Worm (Caenorhabditis elegans) whole organism, young adult: ENCODE measurements around the gene F14H3.14.

Experiments
- B0336.3 ChIP-seq: fragments of 200-800 bp; sonication (Bioruptor generic); IDR thresholded peaks from 2 replicates; pipeline ENCODE4 v1.3.6; 2022; ENCODE audit warnings: missing genetic modification characterization, missing compliant biosample characterization
- F37B4.10 ChIP-seq: fragments of 200-800 bp; sonication (Bioruptor generic); IDR thresholded peaks from 2 replicates; pipeline ENCODE4 v1.3.6; 2022; ENCODE audit warnings: missing genetic modification characterization, missing compliant biosample characterization
- F49E8.2 ChIP-seq: sonication (generic microtip); optimal IDR thresholded peaks from 3 replicates; lab custom pipeline; 2017; ENCODE audit warnings: missing genetic modification characterization, mild to moderate bottlenecking, missing compliant biosample characterization, antibody characterized with exemption, moderate library complexity; ENCODE audit not compliant: insufficient read depth
- F52B5.7 ChIP-seq: sonication (generic microtip); optimal IDR thresholded peaks from 2 replicates; lab custom pipeline; 2016; ENCODE audit warnings: mild to moderate bottlenecking, missing genetic modification characterization, missing compliant biosample characterization
- Y53F4B.3 ChIP-seq: fragments of 200-800 bp; sonication (Bioruptor generic); IDR thresholded peaks from 2 replicates; pipeline ENCODE4 v1.3.6; 2022; ENCODE audit warnings: missing genetic modification reagents, missing genetic modification characterization, missing compliant biosample characterization
- Y53G8AR.9 ChIP-seq: fragments of 200-800 bp; sonication (Bioruptor generic); conservative IDR thresholded peaks from 2 replicates; pipeline ENCODE4 v1.3.6; 2022; ENCODE audit warnings: missing genetic modification reagents, missing genetic modification characterization, missing compliant biosample characterization
- Y67H2A.10 ChIP-seq: fragments of 200-800 bp; sonication (Bioruptor generic); conservative IDR thresholded peaks from 2 replicates; pipeline ENCODE4 v1.3.6; 2022; ENCODE audit warnings: missing genetic modification reagents, missing genetic modification characterization, missing compliant biosample characterization
- Y79H2A.3 ChIP-seq: fragments of 200-800 bp; sonication (Bioruptor generic); conservative IDR thresholded peaks from 2 replicates; pipeline ENCODE4 v1.3.6; 2022; ENCODE audit warnings: missing genetic modification reagents, missing genetic modification characterization, missing compliant biosample characterization
- Y95B8A.8 ChIP-seq: fragments of 200-800 bp; sonication (Bioruptor generic); IDR thresholded peaks from 2 replicates; pipeline ENCODE4 v1.3.6; 2022; ENCODE audit warnings: missing genetic modification reagents, missing genetic modification characterization, missing compliant biosample characterization
- akir-1 ChIP-seq: fragments of 200-800 bp; sonication (Bioruptor generic); optimal IDR thresholded peaks from 2 replicates; lab custom pipeline; 2018; ENCODE audit warnings: mild to moderate bottlenecking, missing genetic modification characterization, moderate library complexity, missing compliant biosample characterization
- ama-1 ChIP-seq, 3 experiments: fragments of 150-350 bp in 1 of 3; sonication (generic microtip) in 2 of 3; optimal IDR thresholded peaks; 2 replicates each; lab custom pipeline; 2014 to 2018; ENCODE audit warnings: missing biosample characterization in 2 of 3, missing genetic modification characterization in 2 of 3, missing genetic modification reagents in 2 of 3
- atf-7 ChIP-seq: sonication (generic microtip); optimal IDR thresholded peaks from 2 replicates; lab custom pipeline; 2017; ENCODE audit warnings: mild to moderate bottlenecking, missing genetic modification characterization, missing compliant biosample characterization
- bed-2 ChIP-seq: fragments of 200-800 bp; sonication (Bioruptor generic); IDR thresholded peaks from 2 replicates; pipeline ENCODE4 v1.3.6; 2022; ENCODE audit warnings: missing genetic modification reagents, missing genetic modification characterization, missing compliant biosample characterization
- cebp-1 ChIP-seq, 2 experiments: fragments of 200-800 bp in 1 of 2; sonication (Bioruptor generic) in 1 of 2; sonication (generic microtip) in 1 of 2; IDR thresholded peaks in 1 of 2; optimal IDR thresholded peaks in 1 of 2; 2 replicates each; pipeline versions ENCODE4 v1.3.6 to Lab custom; 2017 to 2022; ENCODE audit warnings: missing compliant biosample characterization in 2 of 2, missing genetic modification characterization in 2 of 2, mild to moderate bottlenecking in 1 of 2, missing genetic modification reagents in 1 of 2, moderate library complexity in 1 of 2
- ceh-100 ChIP-seq: fragments of 200-800 bp; sonication (Bioruptor generic); IDR thresholded peaks from 2 replicates; pipeline ENCODE4 v1.3.6; 2022; ENCODE audit warnings: missing genetic modification reagents, missing genetic modification characterization, missing compliant biosample characterization
- ceh-27 ChIP-seq: fragments of 200-800 bp; sonication (Bioruptor generic); optimal IDR thresholded peaks from 2 replicates; lab custom pipeline; 2018; ENCODE audit warnings: mild to moderate bottlenecking, missing genetic modification characterization, moderate library complexity, missing compliant biosample characterization
- ceh-58 ChIP-seq: fragments of 200-800 bp; sonication (Bioruptor generic); IDR thresholded peaks from 2 replicates; pipeline ENCODE4 v1.3.6; 2022; ENCODE audit warnings: missing genetic modification characterization, missing compliant biosample characterization
- dox-1 ChIP-seq: fragments of 200-800 bp; sonication (Bioruptor generic); IDR thresholded peaks from 2 replicates; pipeline ENCODE4 v1.3.6; 2022; ENCODE audit warnings: missing genetic modification reagents, missing genetic modification characterization, missing compliant biosample characterization
- egl-44 ChIP-seq: fragments of 200-800 bp; sonication (Bioruptor generic); IDR thresholded peaks from 2 replicates; pipeline ENCODE4 v1.3.6; 2022; ENCODE audit warnings: missing genetic modification reagents, missing genetic modification characterization, missing compliant biosample characterization
- ekl-4 ChIP-seq: fragments of 200-800 bp; sonication (Bioruptor generic); IDR thresholded peaks from 2 replicates; pipeline ENCODE4 v1.3.6; 2022; ENCODE audit warnings: missing genetic modification reagents, missing genetic modification characterization, missing compliant biosample characterization
- ets-4 ChIP-seq: fragments of 200-800 bp; sonication (Bioruptor generic); optimal IDR thresholded peaks from 2 replicates; lab custom pipeline; 2018; ENCODE audit warnings: mild to moderate bottlenecking, missing genetic modification characterization, missing compliant biosample characterization
- fkh-3 ChIP-seq: sonication (generic microtip); optimal IDR thresholded peaks from 2 replicates; lab custom pipeline; 2016; ENCODE audit warnings: mild to moderate bottlenecking, missing genetic modification characterization, missing compliant biosample characterization
- gei-17 ChIP-seq: fragments of 200-800 bp; sonication (Bioruptor generic); optimal IDR thresholded peaks from 2 replicates; lab custom pipeline; 2018; ENCODE audit warnings: mild to moderate bottlenecking, missing genetic modification characterization, missing compliant biosample characterization
- hlh-26 ChIP-seq: fragments of 200-800 bp; sonication (Bioruptor generic); conservative IDR thresholded peaks from 2 replicates; pipeline ENCODE4 v1.3.6; 2022; ENCODE audit warnings: missing genetic modification reagents, missing genetic modification characterization, missing compliant biosample characterization
- lag-1 ChIP-seq: fragments of 200-800 bp; sonication (Bioruptor generic); IDR thresholded peaks from 2 replicates; pipeline ENCODE4 v1.3.6; 2022; ENCODE audit warnings: missing genetic modification reagents, missing genetic modification characterization, missing compliant biosample characterization
- let-526 ChIP-seq: fragments of 200-800 bp; sonication (Bioruptor generic); IDR thresholded peaks from 2 replicates; pipeline ENCODE4 v1.3.6; 2022; ENCODE audit warnings: missing genetic modification reagents, missing genetic modification characterization, missing compliant biosample characterization
- lin-26 ChIP-seq: fragments of 200-800 bp; sonication (Bioruptor generic); IDR thresholded peaks from 2 replicates; pipeline ENCODE4 v1.3.6; 2022; ENCODE audit warnings: missing genetic modification reagents, missing genetic modification characterization, missing compliant biosample characterization
- lin-40 ChIP-seq: sonication (generic microtip); optimal IDR thresholded peaks from 2 replicates; lab custom pipeline; 2016; ENCODE audit warnings: missing genetic modification characterization, mild to moderate bottlenecking, missing compliant biosample characterization, missing genotype, missing genetic modification reagents
- lsy-27 ChIP-seq: sonication (generic microtip); optimal IDR thresholded peaks from 2 replicates; lab custom pipeline; 2017; ENCODE audit warnings: missing genetic modification characterization, mild to moderate bottlenecking, missing compliant biosample characterization, antibody characterized with exemption, missing genotype, borderline replicate concordance; ENCODE audit not compliant: insufficient read depth
- madf-6 ChIP-seq: fragments of 200-800 bp; sonication (Bioruptor generic); IDR thresholded peaks from 2 replicates; pipeline ENCODE4 v1.3.6; 2022; ENCODE audit warnings: missing genetic modification reagents, missing genetic modification characterization, missing compliant biosample characterization
- mes-4 ChIP-seq: sonication (generic microtip); optimal IDR thresholded peaks from 2 replicates; lab custom pipeline; 2016; ENCODE audit warnings: missing genotype, missing genetic modification characterization, missing compliant biosample characterization
- mxl-1 ChIP-seq: sonication (generic microtip); optimal IDR thresholded peaks from 2 replicates; lab custom pipeline; 2016; ENCODE audit warnings: missing genetic modification characterization, missing compliant biosample characterization
- nhr-120 ChIP-seq: fragments of 200-800 bp; sonication (Bioruptor generic); IDR thresholded peaks from 2 replicates; pipeline ENCODE4 v1.3.6; 2022; ENCODE audit warnings: missing genetic modification characterization, missing compliant biosample characterization
- nhr-179 ChIP-seq: sonication (generic microtip); optimal IDR thresholded peaks from 2 replicates; lab custom pipeline; 2016; ENCODE audit warnings: mild to moderate bottlenecking, missing genetic modification characterization, missing compliant biosample characterization
- nhr-80 ChIP-seq: sonication (generic microtip); optimal IDR thresholded peaks from 2 replicates; lab custom pipeline; 2016; ENCODE audit warnings: missing genetic modification characterization, missing compliant biosample characterization
- repo-1 ChIP-seq: sonication (generic microtip); optimal IDR thresholded peaks from 2 replicates; lab custom pipeline; 2017; ENCODE audit warnings: mild to moderate bottlenecking, missing genetic modification characterization, missing compliant biosample characterization
- sdz-38 ChIP-seq: sonication (generic microtip); optimal IDR thresholded peaks from 2 replicates; lab custom pipeline; 2016; ENCODE audit warnings: missing genotype, missing genetic modification characterization, missing compliant biosample characterization
- sea-2 ChIP-seq: fragments of 200-800 bp; sonication (Bioruptor generic); IDR thresholded peaks from 2 replicates; pipeline ENCODE4 v1.3.6; 2022; ENCODE audit warnings: missing genetic modification characterization, missing compliant biosample characterization
- snpc-4 ChIP-seq, 5 experiments: fragments of 150-350 bp in 1 of 5; sonication (generic microtip) in 4 of 5; optimal IDR thresholded peaks; 2 replicates each; lab custom pipeline; 2014 to 2018; ENCODE audit warnings: missing genetic modification characterization in 5 of 5, missing biosample characterization in 3 of 5, antibody characterized with exemption in 2 of 5, mild to moderate bottlenecking in 2 of 5, missing compliant biosample characterization in 2 of 5, missing genotype in 2 of 5, moderate library complexity in 2 of 5, missing genetic modification reagents in 1 of 5
- sptf-2 ChIP-seq: fragments of 200-800 bp; sonication (Bioruptor generic); optimal IDR thresholded peaks from 2 replicates; lab custom pipeline; 2018; ENCODE audit warnings: mild to moderate bottlenecking, missing genetic modification characterization, missing compliant biosample characterization
- unc-62 ChIP-seq: fragments of 150-350 bp; optimal IDR thresholded peaks from 2 replicates; lab custom pipeline; 2014; ENCODE audit warnings: missing biosample characterization, missing genetic modification reagents, missing genetic modification characterization
- xnd-1 ChIP-seq: sonication (generic microtip); optimal IDR thresholded peaks from 2 replicates; lab custom pipeline; 2016; ENCODE audit warnings: missing genotype, missing genetic modification reagents, missing genetic modification characterization, missing compliant biosample characterization
- zfh-2 ChIP-seq: fragments of 200-800 bp; sonication (Bioruptor generic); conservative IDR thresholded peaks from 2 replicates; pipeline ENCODE4 v1.3.6; 2022; ENCODE audit warnings: missing genetic modification reagents, missing genetic modification characterization, missing compliant biosample characterization
- ztf-18 ChIP-seq: sonication (generic microtip); optimal IDR thresholded peaks from 2 replicates; lab custom pipeline; 2016; ENCODE audit warnings: missing genotype, mild to moderate bottlenecking, missing genetic modification characterization, missing compliant biosample characterization
- ztf-25 ChIP-seq: fragments of 200-800 bp; sonication (Bioruptor generic); IDR thresholded peaks from 2 replicates; pipeline ENCODE4 v1.3.6; 2022; ENCODE audit warnings: missing genetic modification reagents, missing genetic modification characterization, missing compliant biosample characterization
- ztf-26 ChIP-seq: sonication (generic microtip); optimal IDR thresholded peaks from 2 replicates; lab custom pipeline; 2017; ENCODE audit warnings: missing genetic modification characterization, missing compliant biosample characterization
- ztf-28 ChIP-seq: fragments of 200-800 bp; sonication (Bioruptor generic); IDR thresholded peaks from 2 replicates; pipeline ENCODE4 v1.3.6; 2022; ENCODE audit warnings: missing genetic modification reagents, missing genetic modification characterization, missing compliant biosample characterization
- ztf-3 ChIP-seq: fragments of 200-800 bp; sonication (Bioruptor generic); optimal IDR thresholded peaks from 2 replicates; lab custom pipeline; 2018; ENCODE audit warnings: mild to moderate bottlenecking, missing genetic modification characterization, missing compliant biosample characterization

F14H3.14 gene

DNA sequence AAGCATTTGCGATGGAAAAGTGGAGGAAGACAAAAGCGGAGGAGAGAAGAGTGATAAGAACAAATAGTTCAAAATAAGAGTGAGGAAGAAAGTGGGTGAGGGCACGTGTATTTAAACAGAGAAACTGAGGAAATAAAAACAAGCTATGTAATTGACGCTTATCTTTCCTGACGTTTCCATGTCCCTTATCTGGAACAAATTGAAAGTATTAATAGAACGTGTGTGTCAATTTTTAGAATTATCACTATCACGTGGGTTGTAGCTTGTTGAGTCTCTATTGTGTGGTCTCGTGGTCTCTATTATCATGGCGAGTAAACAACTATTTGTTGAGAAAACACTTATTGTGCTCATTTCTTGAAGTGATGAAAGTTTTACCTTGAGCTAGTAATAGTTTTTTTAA lies 16.9 kb downstream of the F14H3.14 start, which contains the start of gene T10C6.15 (continued):
- TF ChIP-seq lin-40 (tag; lab: Kevin White, UChicago): no peak
- 0 out of 2 replicates have a peak, but pooled peaks have one; percentile 51 for TF ChIP-seq egl-44 (GFP tag; lab: Robert Waterston, UW)
- no peak for TF ChIP-seq lsy-27 (tag; lab: Kevin White, UChicago)
- TF ChIP-seq ama-1 (optimal IDR thresholded peaks at IDR 0.05; lab: Kevin White, UChicago): no peak
- TF ChIP-seq ama-1 (GFP tag; optimal IDR thresholded peaks at IDR 0.05; lab: Kevin White, UChicago): no peak
- no peak for TF ChIP-seq bed-2 (GFP tag; lab: Robert Waterston, UW)
- TF ChIP-seq ceh-27: no peak
- TF ChIP-seq madf-6: no peak
- 0 out of 2 replicates have a peak, but pooled peaks have one; percentile 56 for TF ChIP-seq B0336.3 (GFP tag; lab: Robert Waterston, UW)
- TF ChIP-seq lag-1 (GFP tag; lab: Robert Waterston, UW): no peak
- TF ChIP-seq hlh-26 (GFP tag; lab: Robert Waterston, UW): no peak
- TF ChIP-seq mes-4: no peak
- no peak for TF ChIP-seq F37B4.10
- TF ChIP-seq mxl-1 (tag; lab: Kevin White, UChicago): no peak
- TF ChIP-seq lin-26 (GFP tag; lab: Robert Waterston, UW): no peak
- TF ChIP-seq Y67H2A.10 (GFP tag; lab: Robert Waterston, UW): no peak
- TF ChIP-seq atf-7 (tag; lab: Kevin White, UChicago): peak; percentile 66
- no peak for TF ChIP-seq ceh-100 (GFP tag; lab: Robert Waterston, UW)
- TF ChIP-seq Y53G8AR.9 (GFP tag; lab: Robert Waterston, UW): no peak
- TF ChIP-seq akir-1 (GFP tag; lab: Kevin White, UChicago): no peak
- no peak for TF ChIP-seq Y53F4B.3 (GFP tag; lab: Robert Waterston, UW)
- peak; percentile 83 for TF ChIP-seq nhr-80 (tag; lab: Kevin White, UChicago)
- no peak for TF ChIP-seq zfh-2 (GFP tag; lab: Robert Waterston, UW)
- TF ChIP-seq F49E8.2 (tag; lab: Kevin White, UChicago): no peak
- TF ChIP-seq ztf-25: no peak
- TF ChIP-seq sea-2 (GFP tag; lab: Robert Waterston, UW): no peak
- TF ChIP-seq fkh-3: no peak
- TF ChIP-seq cebp-1 (GFP tag; IDR thresholded peaks at IDR 0.05; lab: Robert Waterston, UW): no peak
- no peak for TF ChIP-seq cebp-1 (tag; optimal IDR thresholded peaks at IDR 0.05; lab: Kevin White, UChicago)
- TF ChIP-seq let-526 (GFP tag; lab: Robert Waterston, UW): no peak
- TF ChIP-seq F52B5.7: no peak
- TF ChIP-seq ets-4 (GFP tag; lab: Kevin White, UChicago): no peak
- no peak for TF ChIP-seq repo-1
- no peak for TF ChIP-seq ztf-26 (tag; lab: Kevin White, UChicago)
- TF ChIP-seq nhr-179: no peak
- TF ChIP-seq sptf-2 (GFP tag; lab: Kevin White, UChicago): no peak
- no peak for TF ChIP-seq sdz-38 (tag; lab: Kevin White, UChicago)
- no peak for TF ChIP-seq Y95B8A.8 (GFP tag; lab: Robert Waterston, UW)
- TF ChIP-seq nhr-120: no peak
- no peak for TF ChIP-seq unc-62 (GFP tag; lab: Kevin White, UChicago)
- no peak for TF ChIP-seq ekl-4 (GFP tag; lab: Robert Waterston, UW)
- TF ChIP-seq dox-1: no peak
- TF ChIP-seq xnd-1 (tag; lab: Kevin White, UChicago): no peak
- no peak for TF ChIP-seq ztf-28
- no peak for TF ChIP-seq snpc-4 (GFP tag; optimal IDR thresholded peaks at IDR 0.05; lab: Kevin White, UChicago)
- TF ChIP-seq snpc-4 (tag; optimal IDR thresholded peaks at IDR 0.05; lab: Kevin White, UChicago): peak in 1 of 4 experiments; percentile 9
- TF ChIP-seq ztf-3 (GFP tag; lab: Kevin White, UChicago): no peak
- no peak for TF ChIP-seq ceh-58 (GFP tag; lab: Robert Waterston, UW)
- no peak for TF ChIP-seq gei-17 (GFP tag; lab: Kevin White, UChicago)
- no peak for TF ChIP-seq ztf-18 (tag; lab: Kevin White, UChicago)
- no peak for TF ChIP-seq Y79H2A.3 (GFP tag; lab: Robert Waterston, UW)
